Worm (Caenorhabditis elegans): ENCODE results near the gene B0416.11.

DNA sequence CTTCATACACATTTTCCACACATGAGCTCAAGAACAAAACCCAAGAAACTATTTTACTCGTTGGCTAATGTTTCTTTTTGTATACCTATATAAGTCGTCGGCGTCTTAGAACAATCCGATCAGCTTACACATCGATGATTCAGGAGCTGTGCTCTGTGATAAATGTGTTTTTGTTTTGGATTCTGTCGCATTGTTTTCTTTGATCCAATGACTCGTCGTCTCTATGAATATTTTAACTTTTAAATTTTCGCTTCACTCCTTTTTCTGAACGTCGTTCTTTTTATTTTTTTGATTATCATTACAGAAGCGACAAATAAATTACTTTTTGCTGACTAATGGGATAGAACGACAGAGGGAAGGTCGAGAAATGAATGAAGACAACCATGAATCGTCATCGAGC, 8.4 kb upstream of the B0416.11 start, which contains the start of gene B0416.3:
- no peak for TF ChIP-seq ztf-23 (GFP tag; IDR thresholded peaks at IDR 0.05)
- TF ChIP-seq med-1 (GFP tag; optimal IDR thresholded peaks at IDR 0.05; ENCODE audit: insufficient read depth), result no peak
- no peak for TF ChIP-seq flt-1 (GFP tag; IDR thresholded peaks at IDR 0.05)
- TF ChIP-seq T22C8.4 (GFP tag; IDR thresholded peaks at IDR 0.05), result no peak
- TF ChIP-seq klf-2 (GFP tag; conservative IDR thresholded peaks at IDR 0.05), result no peak

Data from whole organism, midembryonic.